Fruit fly (Drosophila melanogaster): ENCODE measurements around the gene mtgo.

mtgo gene

DNA sequence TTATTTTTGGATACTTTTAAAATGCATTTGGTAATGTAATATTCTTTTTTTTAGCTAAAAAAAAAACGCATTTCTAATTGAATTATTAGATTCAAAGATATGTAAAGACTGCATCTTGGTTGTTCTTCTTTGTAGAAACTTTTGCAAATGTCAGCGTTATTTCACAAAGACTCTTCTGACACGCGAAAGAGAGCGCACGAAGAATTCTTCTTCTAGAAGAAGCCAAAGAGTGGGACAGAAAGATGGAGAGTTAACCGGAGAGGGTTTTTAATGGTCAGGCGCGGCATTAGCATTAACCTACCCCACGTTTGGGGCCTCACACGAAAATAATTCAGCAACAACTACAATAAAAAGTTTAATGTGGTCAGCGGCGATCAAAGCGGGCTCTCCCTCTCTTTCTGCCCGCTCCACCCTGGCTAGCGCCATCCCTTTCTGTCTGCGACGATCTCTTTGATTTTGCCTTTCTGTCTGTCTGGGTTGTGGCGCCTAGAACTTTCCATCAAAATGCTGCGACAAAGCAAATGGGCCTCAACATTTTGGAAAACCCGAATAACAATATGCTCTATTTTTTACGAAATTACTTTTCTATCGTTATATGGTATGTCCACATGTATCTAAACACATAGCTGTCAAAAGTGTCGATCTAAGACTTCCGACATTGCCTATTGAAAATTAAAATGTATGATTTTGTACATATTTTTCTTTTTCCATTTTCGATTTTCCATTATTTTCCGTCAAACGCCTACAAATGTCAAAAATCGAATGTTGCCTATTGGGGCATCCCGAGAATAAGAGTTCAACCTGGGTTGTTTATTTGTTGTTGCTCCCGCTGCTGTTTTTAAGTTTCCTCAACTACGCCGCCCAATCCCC lies 24.1 kb upstream of the mtgo start (continued):
- no peak for TF ChIP-seq CG17829 (tag; optimal IDR thresholded peaks at IDR 0.05)
- TF ChIP-seq CG14441 (GFP tag; IDR thresholded peaks at IDR 0.05): no peak
- no peak for TF ChIP-seq CG10267 (tag; optimal IDR thresholded peaks at IDR 0.05)
- TF ChIP-seq az2 (GFP tag; optimal IDR thresholded peaks at IDR 0.05): no peak
- TF ChIP-seq CG2116 (GFP tag; optimal IDR thresholded peaks at IDR 0.05): no peak
- no peak for TF ChIP-seq CG1233 (GFP tag; optimal IDR thresholded peaks at IDR 0.05)
- TF ChIP-seq CG12071 (GFP tag; optimal IDR thresholded peaks at IDR 0.05): no peak
- TF ChIP-seq CG2202 (tag; optimal IDR thresholded peaks at IDR 0.05): no peak
- TF ChIP-seq ken (GFP tag; IDR thresholded peaks at IDR 0.05): no peak
- no peak for TF ChIP-seq GATAe (GFP tag; conservative IDR thresholded peaks at IDR 0.05)
- no peak for TF ChIP-seq CG9437 (GFP tag; optimal IDR thresholded peaks at IDR 0.05)
- no peak for TF ChIP-seq CG16813 (GFP tag; IDR thresholded peaks at IDR 0.05; ENCODE audit: partially characterized antibody)
- no peak for TF ChIP-seq psq (GFP tag; optimal IDR thresholded peaks at IDR 0.05)
- TF ChIP-seq NC2β (GFP tag; optimal IDR thresholded peaks at IDR 0.05): no peak
- no peak for TF ChIP-seq Deaf1 (tag; optimal IDR thresholded peaks at IDR 0.05)
- TF ChIP-seq Fer1 (GFP tag; optimal IDR thresholded peaks at IDR 0.05): no peak
- no peak for TF ChIP-seq pnt (GFP tag; optimal IDR thresholded peaks at IDR 0.05)
- TF ChIP-seq CG14667 (GFP tag; IDR thresholded peaks at IDR 0.05): no peak
- TF ChIP-seq CG14710 (tag; optimal IDR thresholded peaks at IDR 0.05): no peak
- TF ChIP-seq CG9932 (GFP tag; IDR thresholded peaks at IDR 0.05): 0 out of 2 replicates have a peak, but pooled peaks have one; percentile 4
- no peak for TF ChIP-seq CG16779 (GFP tag; IDR thresholded peaks at IDR 0.05)
- TF ChIP-seq zen (tag; optimal IDR thresholded peaks at IDR 0.05): no peak
- TF ChIP-seq Vsx1 (GFP tag; optimal IDR thresholded peaks at IDR 0.05): no peak
- no peak for TF ChIP-seq Xrp1 (GFP tag; IDR thresholded peaks at IDR 0.05)
- TF ChIP-seq CG3163 (GFP tag; optimal IDR thresholded peaks at IDR 0.05): peak; percentile 93
- no peak for TF ChIP-seq dmrt11E (tag; optimal IDR thresholded peaks at IDR 0.05)
- no peak for TF ChIP-seq pzg (GFP tag; optimal IDR thresholded peaks at IDR 0.05)
- no peak for TF ChIP-seq wdn (GFP tag; IDR thresholded peaks at IDR 0.05)
- no peak for TF ChIP-seq Dp (GFP tag; optimal IDR thresholded peaks at IDR 0.05)
- TF ChIP-seq CG7745 (tag; optimal IDR thresholded peaks at IDR 0.05): no peak
- no peak for TF ChIP-seq pan (optimal IDR thresholded peaks at IDR 0.05)
- TF ChIP-seq pan (GFP tag; optimal IDR thresholded peaks at IDR 0.05 in 1 of 2, IDR thresholded peaks at IDR 0.05 in 1 of 2): peak in 1 of 2 experiments; percentile 46
- no peak for TF ChIP-seq CrebB (tag; optimal IDR thresholded peaks at IDR 0.05)
- no peak for TF ChIP-seq CG17359 (tag; optimal IDR thresholded peaks at IDR 0.05)
- TF ChIP-seq CkIIα-i1 (GFP tag; IDR thresholded peaks at IDR 0.05): no peak
- no peak for TF ChIP-seq cg (GFP tag; optimal IDR thresholded peaks at IDR 0.05)
- peak; percentile 34 for TF ChIP-seq mam (GFP tag; optimal IDR thresholded peaks at IDR 0.05)
- TF ChIP-seq Meics (GFP tag; optimal IDR thresholded peaks at IDR 0.05): no peak
- TF ChIP-seq dmrt99B (tag; optimal IDR thresholded peaks at IDR 0.05): no peak
- TF ChIP-seq mirr (GFP tag; optimal IDR thresholded peaks at IDR 0.05): no peak
- TF ChIP-seq CG17568 (GFP tag; optimal IDR thresholded peaks at IDR 0.05): no peak
- no peak for TF ChIP-seq CG6854 (GFP tag; optimal IDR thresholded peaks at IDR 0.05)
- TF ChIP-seq ttk (GFP tag; IDR thresholded peaks at IDR 0.05): no peak
- TF ChIP-seq fru (optimal IDR thresholded peaks at IDR 0.05): no peak
- no peak for TF ChIP-seq Nf-YB (GFP tag; optimal IDR thresholded peaks at IDR 0.05)
- TF ChIP-seq CTCF (GFP tag; optimal IDR thresholded peaks at IDR 0.05): no peak
- no peak for TF ChIP-seq CG17361 (GFP tag; IDR thresholded peaks at IDR 0.05)
- no peak for TF ChIP-seq Neu2 (GFP tag; optimal IDR thresholded peaks at IDR 0.05; ENCODE audit: borderline replicate concordance)
- TF ChIP-seq wor (GFP tag; IDR thresholded peaks at IDR 0.05): no peak
- TF ChIP-seq bbx (GFP tag; IDR thresholded peaks at IDR 0.05; ENCODE audit: partially characterized antibody): 0 out of 2 replicates have a peak, but pooled peaks have one; percentile 44

Data from whole organism, embryonic.